Fruit fly (Drosophila melanogaster) whole organism, embryonic: ENCODE results near the gene NimC3.

Experiments
- B-H2 ChIP-seq: fragments of 200-800 bp; sonication (Bioruptor generic); optimal IDR thresholded peaks from 2 replicates; lab custom pipeline; 2018; ENCODE audit warnings: missing biosample characterization, mild to moderate bottlenecking, missing genetic modification characterization
- CG10543 ChIP-seq: fragments of 200-800 bp; sonication (Bioruptor generic); optimal IDR thresholded peaks from 3 replicates; lab custom pipeline; 2017; ENCODE audit warnings: missing biosample characterization, mild to moderate bottlenecking, missing genetic modification characterization, moderate library complexity
- CG11247 ChIP-seq: fragments of 200-800 bp; sonication (Bioruptor generic); IDR thresholded peaks from 2 replicates; pipeline ENCODE4 v1.3.6; 2022; ENCODE audit warnings: missing biosample characterization, missing genetic modification characterization
- CG11723 ChIP-seq: fragments of 200-800 bp; sonication (Bioruptor generic); optimal IDR thresholded peaks from 2 replicates; lab custom pipeline; 2017; ENCODE audit warnings: missing biosample characterization, mild to moderate bottlenecking, missing genetic modification characterization
- CG12769 ChIP-seq: fragments of 200-800 bp; sonication (Bioruptor generic); optimal IDR thresholded peaks from 2 replicates; lab custom pipeline; 2019; ENCODE audit warnings: missing biosample characterization, mild to moderate bottlenecking, missing genetic modification characterization, moderate library complexity
- CG14014 ChIP-seq: fragments of 200-800 bp; sonication (Bioruptor generic); IDR thresholded peaks from 2 replicates; pipeline ENCODE4 v1.3.6; 2022; ENCODE audit warnings: missing biosample characterization, missing genetic modification characterization
- CG14050 ChIP-seq: fragments of 200-800 bp; sonication (Bioruptor generic); IDR thresholded peaks from 3 replicates; pipeline ENCODE4 v1.3.6; 2022; ENCODE audit warnings: missing biosample characterization, missing genetic modification characterization
- CG15479 ChIP-seq: fragments of 200-800 bp; sonication (Bioruptor generic); optimal IDR thresholded peaks from 3 replicates; lab custom pipeline; 2019; ENCODE audit warnings: missing biosample characterization, mild to moderate bottlenecking, missing genetic modification characterization, moderate library complexity
- CG16863 ChIP-seq: fragments of 200-800 bp; sonication (Bioruptor generic); optimal IDR thresholded peaks from 3 replicates; lab custom pipeline; 2016; ENCODE audit warnings: missing biosample characterization, missing genetic modification characterization
- CG31365 ChIP-seq: fragments of 200-800 bp; sonication (Bioruptor generic); optimal IDR thresholded peaks from 2 replicates; lab custom pipeline; 2018; ENCODE audit warnings: missing biosample characterization, mild to moderate bottlenecking, missing genetic modification characterization
- CG31441 ChIP-seq: fragments of 200-800 bp; sonication (Bioruptor generic); IDR thresholded peaks from 2 replicates; pipeline ENCODE4 v1.3.6; 2022; ENCODE audit warnings: missing biosample characterization, missing genetic modification characterization
- CG34376 ChIP-seq: fragments of 200-800 bp; sonication (Bioruptor generic); optimal IDR thresholded peaks from 2 replicates; lab custom pipeline; 2018; ENCODE audit warnings: missing biosample characterization, mild to moderate bottlenecking, missing genetic modification characterization
- CG3726 ChIP-seq: fragments of 200-800 bp; sonication (Bioruptor generic); IDR thresholded peaks from 3 replicates; pipeline ENCODE4, ENCODE4 v1.3.6; 2022; ENCODE audit warnings: missing biosample characterization, missing genetic modification characterization
- CG4617 ChIP-seq: fragments of 200-800 bp; sonication (Bioruptor generic); optimal IDR thresholded peaks from 3 replicates; lab custom pipeline; 2016; ENCODE audit warnings: missing biosample characterization, missing genetic modification characterization, borderline replicate concordance
- CG7357 ChIP-seq: fragments of 200-800 bp; sonication (Bioruptor generic); IDR thresholded peaks from 3 replicates; pipeline ENCODE4 v1.3.6; 2022; ENCODE audit warnings: missing biosample characterization, missing genetic modification characterization
- D ChIP-seq, 2 experiments: fragments of 200-800 bp in 1 of 2; fragments of >200 bp in 1 of 2; sonication (Bioruptor generic) in 1 of 2; optimal IDR thresholded peaks; 2 replicates in 1 of 2; 3 replicates in 1 of 2; lab custom pipeline; 2017; ENCODE audit warnings: mild to moderate bottlenecking in 1 of 2, missing biosample characterization in 1 of 2, missing genetic modification characterization in 1 of 2, missing genetic modification reagents in 1 of 2
- Dip3 ChIP-seq: fragments of 200-800 bp; sonication (Bioruptor generic); optimal IDR thresholded peaks from 3 replicates; lab custom pipeline; 2016; ENCODE audit warnings: missing biosample characterization, missing genetic modification characterization
- Dll ChIP-seq: fragments of 200-800 bp; sonication (Bioruptor generic); IDR thresholded peaks from 4 replicates; pipeline ENCODE4 v1.3.6; 2022; ENCODE audit warnings: missing biosample characterization, missing genetic modification characterization; ENCODE audit not compliant: partially characterized antibody
- Fer3 ChIP-seq: fragments of 200-800 bp; sonication (Bioruptor generic); optimal IDR thresholded peaks from 2 replicates; lab custom pipeline; 2018; ENCODE audit warnings: missing biosample characterization, mild to moderate bottlenecking, missing genetic modification characterization, moderate library complexity
- GATAe ChIP-seq: fragments of 200-800 bp; sonication (Bioruptor generic); conservative IDR thresholded peaks from 2 replicates; pipeline ENCODE4 v1.3.6; 2022; ENCODE audit warnings: missing biosample characterization, missing genetic modification characterization
- H15 ChIP-seq: fragments of 200-800 bp; sonication (Bioruptor generic); IDR thresholded peaks from 3 replicates; pipeline ENCODE4 v1.3.6; 2022; ENCODE audit warnings: missing biosample characterization, missing genetic modification characterization
- HmgZ ChIP-seq: fragments of 200-800 bp; sonication (Bioruptor generic); optimal IDR thresholded peaks from 2 replicates; lab custom pipeline; 2018; ENCODE audit warnings: missing biosample characterization, mild to moderate bottlenecking, missing genetic modification characterization
- Hmr ChIP-seq: fragments of 200-800 bp; sonication (Bioruptor generic); optimal IDR thresholded peaks from 3 replicates; lab custom pipeline; 2017; ENCODE audit warnings: mild to moderate bottlenecking, missing biosample characterization, missing genetic modification reagents, missing genetic modification characterization
- Jarid2 ChIP-seq: fragments of 200-800 bp; sonication (Bioruptor generic); optimal IDR thresholded peaks from 3 replicates; lab custom pipeline; 2017; ENCODE audit warnings: mild to moderate bottlenecking, missing biosample characterization, missing genetic modification reagents, missing genetic modification characterization
- Med ChIP-seq: fragments of 200-800 bp; sonication (Bioruptor generic); peaks from one replicate; lab custom pipeline; 2016; ENCODE audit warnings: missing biosample characterization, missing genetic modification characterization, mild to moderate bottlenecking, inconsistent platforms, moderate library complexity
- Mes4 ChIP-seq: fragments of 200-800 bp; sonication (Bioruptor generic); optimal IDR thresholded peaks from 2 replicates; lab custom pipeline; 2016; ENCODE audit warnings: missing biosample characterization, missing genetic modification characterization
- Myb ChIP-seq: fragments of 200-800 bp; sonication (Bioruptor generic); optimal IDR thresholded peaks from 2 replicates; lab custom pipeline; 2016; ENCODE audit warnings: missing biosample characterization, missing genetic modification characterization
- Nf-YB ChIP-seq: fragments of 200-800 bp; sonication (Bioruptor generic); optimal IDR thresholded peaks from 3 replicates; lab custom pipeline; 2019; ENCODE audit warnings: missing biosample characterization, mild to moderate bottlenecking, missing genetic modification characterization, moderate library complexity
- Sry-β ChIP-seq: fragments of 200-800 bp; sonication (Bioruptor generic); optimal IDR thresholded peaks from 2 replicates; lab custom pipeline; 2018; ENCODE audit warnings: missing biosample characterization, mild to moderate bottlenecking, missing genetic modification characterization, moderate library complexity
- Vsx1 ChIP-seq: fragments of 200-800 bp; sonication (Bioruptor generic); optimal IDR thresholded peaks from 2 replicates; lab custom pipeline; 2017; ENCODE audit warnings: missing biosample characterization, mild to moderate bottlenecking, missing genetic modification characterization, missing genetic modification reagents
- Xrp1 ChIP-seq: fragments of 200-800 bp; sonication (Bioruptor generic); IDR thresholded peaks from 2 replicates; pipeline ENCODE4 v1.3.6; 2022; ENCODE audit warnings: missing biosample characterization, missing genetic modification characterization
- az2 ChIP-seq: fragments of 200-800 bp; sonication (Bioruptor generic); optimal IDR thresholded peaks from 3 replicates; lab custom pipeline; 2016; ENCODE audit warnings: missing biosample characterization, missing genetic modification characterization
- chinmo ChIP-seq: fragments of 200-800 bp; sonication (Bioruptor generic); IDR thresholded peaks from 4 replicates; pipeline ENCODE4 v1.3.6; 2022; ENCODE audit warnings: missing biosample characterization, missing genetic modification characterization; ENCODE audit not compliant: partially characterized antibody
- corto ChIP-seq: fragments of 200-800 bp; sonication (Bioruptor generic); optimal IDR thresholded peaks from 2 replicates; lab custom pipeline; 2016; ENCODE audit warnings: missing biosample characterization, mild to moderate bottlenecking, missing genetic modification characterization, moderate library complexity
- crol ChIP-seq: fragments of 200-800 bp; sonication (Bioruptor generic); IDR thresholded peaks from 2 replicates; pipeline ENCODE4 v1.3.6; 2022; ENCODE audit warnings: missing biosample characterization, missing genetic modification characterization
- cwo ChIP-seq: fragments of 200-800 bp; sonication (Bioruptor generic); optimal IDR thresholded peaks from 3 replicates; lab custom pipeline; 2017; ENCODE audit warnings: missing biosample characterization, missing genetic modification characterization, mild to moderate bottlenecking, moderate library complexity, missing genetic modification reagents
- fd96Cb ChIP-seq: fragments of 200-800 bp; sonication (Bioruptor generic); optimal IDR thresholded peaks from 2 replicates; lab custom pipeline; 2018; ENCODE audit warnings: missing biosample characterization, mild to moderate bottlenecking, missing genetic modification characterization, moderate library complexity
- grn ChIP-seq: fragments of 200-800 bp; sonication (Bioruptor generic); optimal IDR thresholded peaks from 3 replicates; lab custom pipeline; 2017; ENCODE audit warnings: missing biosample characterization, missing genetic modification characterization
- gro ChIP-seq: fragments of 200-800 bp; sonication (Bioruptor generic); optimal IDR thresholded peaks from 2 replicates; lab custom pipeline; 2016; ENCODE audit warnings: missing biosample characterization, missing genetic modification characterization
- hth ChIP-seq: fragments of >200 bp; optimal IDR thresholded peaks from 2 replicates; lab custom pipeline; 2017; ENCODE audit warnings: inconsistent platforms
- jing ChIP-seq: fragments of 200-800 bp; sonication (Bioruptor generic); optimal IDR thresholded peaks from 2 replicates; lab custom pipeline; 2018; ENCODE audit warnings: missing biosample characterization, mild to moderate bottlenecking, missing genetic modification characterization
- mirr ChIP-seq: fragments of 200-800 bp; sonication (Bioruptor generic); optimal IDR thresholded peaks from 3 replicates; lab custom pipeline; 2018; ENCODE audit warnings: missing biosample characterization, mild to moderate bottlenecking, missing genetic modification characterization
- nerfin-1 ChIP-seq: fragments of 200-800 bp; sonication (Bioruptor generic); optimal IDR thresholded peaks from 3 replicates; lab custom pipeline; 2019; ENCODE audit warnings: missing biosample characterization, mild to moderate bottlenecking, missing genetic modification characterization, moderate library complexity
- onecut ChIP-seq: fragments of 200-800 bp; sonication (Bioruptor generic); IDR thresholded peaks from 2 replicates; pipeline ENCODE4 v1.3.6; 2022; ENCODE audit warnings: missing biosample characterization, missing genetic modification characterization
- run ChIP-seq: fragments of 200-800 bp; sonication (Bioruptor generic); optimal IDR thresholded peaks from 3 replicates; lab custom pipeline; 2018; ENCODE audit warnings: missing biosample characterization, mild to moderate bottlenecking, missing genetic modification characterization
- sd ChIP-seq: fragments of 200-800 bp; sonication (Bioruptor generic); optimal IDR thresholded peaks from 3 replicates; lab custom pipeline; 2018; ENCODE audit warnings: missing biosample characterization, mild to moderate bottlenecking, missing genetic modification characterization, moderate library complexity
- zf30C ChIP-seq: fragments of 200-800 bp; sonication (Bioruptor generic); optimal IDR thresholded peaks from 3 replicates; lab custom pipeline; 2018; ENCODE audit warnings: missing biosample characterization, mild to moderate bottlenecking, missing genetic modification characterization

NimC3 gene

dm6 chr2L:14013478-14013877 lies 6.5 kb downstream of the NimC3 start (continued):
- peak; percentile 73 for TF ChIP-seq CG10543
- peak; percentile 11 for TF ChIP-seq Vsx1 (GFP tag; lab: Kevin White, UChicago)
- TF ChIP-seq zf30C = no peak
- peak; percentile 89 for TF ChIP-seq cwo (GFP tag; lab: Kevin White, UChicago)
- TF ChIP-seq Myb (GFP tag; lab: Kevin White, UChicago) = no peak
- peak; percentile 96 for TF ChIP-seq GATAe
- peak; percentile 78 for TF ChIP-seq CG12769 (tag; lab: Kevin White, UChicago)
- peak; percentile 38 for TF ChIP-seq Jarid2
- TF ChIP-seq gro (GFP tag; lab: Kevin White, UChicago) = peak; percentile 24
- peak; percentile 23; the same call in 1 of the 2 replicates for TF ChIP-seq CG14014 (GFP tag; lab: Robert Waterston, UW)
- TF ChIP-seq CG7357 = no peak
- TF ChIP-seq CG15479 (GFP tag; lab: Kevin White, UChicago) = peak; percentile 89
- no peak for TF ChIP-seq Nf-YB (GFP tag; lab: Kevin White, UChicago)
- peak; percentile 17 for TF ChIP-seq B-H2 (GFP tag; lab: Kevin White, UChicago)
- peak; percentile 34 for TF ChIP-seq Hmr (GFP tag; lab: Kevin White, UChicago)
- 0 out of 2 replicates have a peak, but pooled peaks have one; percentile 11 for TF ChIP-seq CG11247 (GFP tag; lab: Robert Waterston, UW)
- TF ChIP-seq grn = peak; percentile 98
- TF ChIP-seq Fer3 (tag; lab: Kevin White, UChicago) = peak; percentile 14
- peak; percentile 37 for TF ChIP-seq sd (tag; lab: Kevin White, UChicago)
- TF ChIP-seq CG31441 (GFP tag; lab: Robert Waterston, UW) = no peak
- no peak for TF ChIP-seq az2 (GFP tag; lab: Kevin White, UChicago)
- no peak for TF ChIP-seq CG3726 (GFP tag; lab: Robert Waterston, UW)
- TF ChIP-seq chinmo (GFP tag; lab: Robert Waterston, UW) = 0 out of 4 replicates have a peak, but pooled peaks have one; percentile 66
- TF ChIP-seq mirr (GFP tag; lab: Kevin White, UChicago) = peak; percentile 86
- TF ChIP-seq, all 482 proteins: peak for 57

DNA sequence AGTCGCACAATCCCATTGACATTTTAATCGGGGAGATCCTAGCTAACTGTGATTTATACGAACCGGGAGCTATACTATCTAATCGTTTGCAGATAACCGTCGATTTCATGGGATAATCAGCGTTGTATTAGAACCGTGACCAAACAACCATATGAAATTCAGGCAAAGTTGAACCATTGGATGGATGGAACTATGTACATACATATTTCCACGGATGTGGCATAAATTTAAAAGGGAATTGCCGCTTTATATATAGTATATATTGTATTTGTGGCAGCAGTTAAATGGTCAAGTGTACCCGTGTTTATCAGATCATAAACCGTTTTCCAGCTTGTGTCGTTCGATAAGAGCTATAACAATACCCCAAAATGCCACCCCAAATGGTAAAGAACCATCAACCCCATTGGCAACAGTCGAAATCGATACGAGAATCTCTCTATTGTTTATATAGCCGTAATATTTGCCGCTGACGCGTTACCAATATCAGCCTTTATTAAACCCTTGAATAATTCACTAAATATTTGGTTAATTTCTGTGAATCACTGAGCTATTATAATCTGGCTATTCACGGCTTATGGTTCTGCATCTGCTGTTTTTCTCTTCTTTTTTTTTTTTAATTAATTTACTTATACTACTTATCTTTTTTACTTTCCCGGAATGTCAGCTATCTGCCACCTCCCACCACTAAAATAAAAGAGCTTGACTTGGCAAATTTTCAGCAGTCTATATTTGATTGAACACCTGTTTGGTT lies 7.5 kb downstream of the NimC3 start, which contains the start of gene bgm:
Gene bgm (plus strand): TSS at position 701 of the 751 bp plus-strand sequence.
- TF ChIP-seq Xrp1 (GFP tag; lab: Robert Waterston, UW) (0 out of 2 replicates have a peak, but pooled peaks have one; percentile 20), jing (GFP tag; lab: Kevin White, UChicago) (no peak), Sry-β (no peak), CG34376 (peak; percentile 80), hth (lab: Kevin White, UChicago) (no peak), Dll (GFP tag; lab: Robert Waterston, UW) (no peak), CG4617 (no peak), CG16863 (no peak), Fer3 (tag; lab: Kevin White, UChicago) (no peak), GATAe (peak; percentile 40; the same call in 1 of the 2 replicates), mirr (GFP tag; lab: Kevin White, UChicago) (peak; percentile 31), HmgZ (tag; lab: Kevin White, UChicago) (no peak), D (optimal IDR thresholded peaks at IDR 0.05; lab: Kevin White, UChicago) (no peak), D (GFP tag; optimal IDR thresholded peaks at IDR 0.05; lab: Kevin White, UChicago) (no peak), corto (GFP tag; lab: Kevin White, UChicago) (no peak), CG31365 (tag; lab: Kevin White, UChicago) (no peak), Dip3 (no peak), onecut (GFP tag; lab: Robert Waterston, UW) (peak; percentile 63; the same call in 1 of the 2 replicates), nerfin-1 (tag; lab: Kevin White, UChicago) (no peak), CG14050 (no peak), H15 (GFP tag; lab: Robert Waterston, UW) (no peak), fd96Cb (tag; lab: Kevin White, UChicago) (no peak), crol (GFP tag; lab: Robert Waterston, UW) (no peak), grn (peak; percentile 90), Mes4 (GFP tag; lab: Kevin White, UChicago) (no peak), CG10543 (no peak), run (tag; lab: Kevin White, UChicago) (no peak), Med (GFP tag; lab: Kevin White, UChicago) (peak; percentile 43), CG11723 (GFP tag; lab: Kevin White, UChicago) (no peak)
